Worm (Caenorhabditis elegans): ENCODE results near the gene nlp-31.

- no peak for TF ChIP-seq unc-39 (tag; optimal IDR thresholded peaks at IDR 0.05)
- no peak for TF ChIP-seq ZK546.5 (tag; optimal IDR thresholded peaks at IDR 0.05)
- TF ChIP-seq nfya-1 (tag; optimal IDR thresholded peaks at IDR 0.05; ENCODE audit: insufficient read depth), result no peak
- TF ChIP-seq mdl-1 (tag; optimal IDR thresholded peaks at IDR 0.05), result no peak
- no peak for TF ChIP-seq R02D3.7 (tag; optimal IDR thresholded peaks at IDR 0.05)
- no peak for TF ChIP-seq daf-12 (tag; optimal IDR thresholded peaks at IDR 0.05)
- TF ChIP-seq ztf-4 (tag; optimal IDR thresholded peaks at IDR 0.05), result no peak
Measured at ce11 chrV:4021776-4022175, 41.9 kb downstream of the nlp-31 start, which contains the start of gene K09D9.14.
